Worm (Caenorhabditis elegans) whole organism, mixed stage, embryonic: ENCODE measurements around the gene T15H9.4.

Experiments used
- M03D4.4 ChIP-seq: sonication (generic microtip); optimal IDR thresholded peaks from 2 replicates; lab custom pipeline; 2017; ENCODE audit warnings: mild to moderate bottlenecking, missing genetic modification characterization, missing compliant biosample characterization
- bed-3 ChIP-seq: fragments of 200-800 bp; sonication (Bioruptor generic); optimal IDR thresholded peaks from 3 replicates; lab custom pipeline; 2018; ENCODE audit warnings: mild to moderate bottlenecking, missing genetic modification characterization, moderate library complexity, missing compliant biosample characterization
- blmp-1 ChIP-seq: fragments of 150-350 bp; optimal IDR thresholded peaks from 2 replicates; lab custom pipeline; 2014; ENCODE audit warnings: missing biosample characterization, missing genetic modification characterization
- ceh-39 ChIP-seq: fragments of 150-350 bp; optimal IDR thresholded peaks from 2 replicates; lab custom pipeline; 2014; ENCODE audit warnings: missing biosample characterization, missing genetic modification characterization
- ceh-83 ChIP-seq: fragments of 200-800 bp; sonication (Bioruptor generic); optimal IDR thresholded peaks from 2 replicates; lab custom pipeline; 2018; ENCODE audit warnings: mild to moderate bottlenecking, missing genetic modification characterization, missing compliant biosample characterization
- ces-1 ChIP-seq: fragments of 150-350 bp; optimal IDR thresholded peaks from 2 replicates; lab custom pipeline; 2014; ENCODE audit warnings: missing biosample characterization, missing genetic modification reagents, missing genetic modification characterization
- cnd-1 ChIP-seq: fragments of 200-800 bp; sonication (Bioruptor generic); optimal IDR thresholded peaks from 2 replicates; lab custom pipeline; 2018; ENCODE audit warnings: mild to moderate bottlenecking, missing genetic modification characterization, missing compliant biosample characterization
- drap-1 ChIP-seq: fragments of 200-800 bp; sonication (Bioruptor generic); optimal IDR thresholded peaks from 3 replicates; lab custom pipeline; 2018; ENCODE audit warnings: mild to moderate bottlenecking, missing genetic modification characterization, missing compliant biosample characterization
- elt-1 ChIP-seq: sonication (generic microtip); optimal IDR thresholded peaks from 2 replicates; lab custom pipeline; 2017; ENCODE audit warnings: missing genetic modification characterization, mild to moderate bottlenecking, missing compliant biosample characterization, antibody characterized with exemption, moderate library complexity, borderline replicate concordance; ENCODE audit not compliant: insufficient read depth
- elt-3 ChIP-seq: fragments of 150-350 bp; optimal IDR thresholded peaks from 2 replicates; lab custom pipeline; 2014; ENCODE audit warnings: missing biosample characterization, missing genetic modification characterization
- ham-2 ChIP-seq: fragments of 200-800 bp; sonication (Bioruptor generic); optimal IDR thresholded peaks from 2 replicates; lab custom pipeline; 2018; ENCODE audit warnings: mild to moderate bottlenecking, missing genetic modification characterization, missing compliant biosample characterization
- hlh-1 ChIP-seq: fragments of 150-350 bp; optimal IDR thresholded peaks from 2 replicates; lab custom pipeline; 2014; ENCODE audit warnings: missing biosample characterization, missing genetic modification reagents, missing genetic modification characterization
- lin-13 ChIP-seq: fragments of 150-350 bp; optimal IDR thresholded peaks from 2 replicates; lab custom pipeline; 2014; ENCODE audit warnings: missing biosample characterization, missing genetic modification characterization
- lin-32 ChIP-seq: fragments of 200-800 bp; sonication (Bioruptor generic); optimal IDR thresholded peaks from 2 replicates; lab custom pipeline; 2018; ENCODE audit warnings: mild to moderate bottlenecking, missing genetic modification characterization, missing compliant biosample characterization
- lsy-2 ChIP-seq: fragments of 150-350 bp; optimal IDR thresholded peaks from 2 replicates; lab custom pipeline; 2014; ENCODE audit warnings: missing biosample characterization, missing genetic modification characterization
- mab-5 ChIP-seq: fragments of 150-350 bp; optimal IDR thresholded peaks from 2 replicates; lab custom pipeline; 2014; ENCODE audit warnings: missing biosample characterization, missing genetic modification characterization
- mep-1 ChIP-seq: fragments of 150-350 bp; optimal IDR thresholded peaks from 2 replicates; lab custom pipeline; 2017; ENCODE audit warnings: missing biosample characterization, missing genetic modification reagents, missing genetic modification characterization, inconsistent platforms
- mls-2 ChIP-seq: sonication (generic microtip); optimal IDR thresholded peaks from 2 replicates; lab custom pipeline; 2016; ENCODE audit warnings: mild to moderate bottlenecking, missing genetic modification characterization, moderate library complexity, missing compliant biosample characterization
- nhr-12 ChIP-seq: fragments of 150-350 bp; optimal IDR thresholded peaks from 2 replicates; lab custom pipeline; 2014; ENCODE audit warnings: missing biosample characterization, missing genetic modification characterization
- nhr-2 ChIP-seq: fragments of 150-350 bp; optimal IDR thresholded peaks from 2 replicates; lab custom pipeline; 2014; ENCODE audit warnings: missing biosample characterization, missing genetic modification characterization
- nhr-237 ChIP-seq: fragments of 150-350 bp; optimal IDR thresholded peaks from 2 replicates; lab custom pipeline; 2014; ENCODE audit warnings: missing biosample characterization, missing genetic modification characterization
- nhr-28 ChIP-seq: fragments of 150-350 bp; optimal IDR thresholded peaks from 2 replicates; lab custom pipeline; 2014; ENCODE audit warnings: missing biosample characterization, missing genetic modification characterization
- nhr-76 ChIP-seq: sonication (generic microtip); optimal IDR thresholded peaks from 2 replicates; lab custom pipeline; 2017; ENCODE audit warnings: missing biosample characterization, missing genetic modification characterization
- pha-4 ChIP-seq: fragments of 150-350 bp; optimal IDR thresholded peaks from 2 replicates; lab custom pipeline; 2018; ENCODE audit warnings: missing biosample characterization, missing genetic modification reagents, missing genetic modification characterization
- sem-2 ChIP-seq: fragments of 200-800 bp; sonication (Bioruptor generic); optimal IDR thresholded peaks from 2 replicates; lab custom pipeline; 2018; ENCODE audit warnings: mild to moderate bottlenecking, missing genetic modification characterization, missing compliant biosample characterization
- snpc-4 ChIP-seq: fragments of 150-350 bp; optimal IDR thresholded peaks from 2 replicates; lab custom pipeline; 2014; ENCODE audit warnings: missing biosample characterization, missing genetic modification characterization
- sptf-1 ChIP-seq: sonication (generic microtip); optimal IDR thresholded peaks from 2 replicates; lab custom pipeline; 2017; ENCODE audit warnings: mild to moderate bottlenecking, missing genetic modification characterization, moderate library complexity, missing compliant biosample characterization
- tbx-8 ChIP-seq: fragments of 200-800 bp; sonication (Bioruptor generic); optimal IDR thresholded peaks from 2 replicates; lab custom pipeline; 2018; ENCODE audit warnings: mild to moderate bottlenecking, missing genetic modification characterization, moderate library complexity, missing compliant biosample characterization
- unc-120 ChIP-seq: sonication (generic microtip); optimal IDR thresholded peaks from 2 replicates; lab custom pipeline; 2017; ENCODE audit warnings: missing genetic modification characterization, missing compliant biosample characterization; ENCODE audit not compliant: poor library complexity, severe bottlenecking
- unc-39 ChIP-seq: fragments of 150-350 bp; optimal IDR thresholded peaks from 2 replicates; lab custom pipeline; 2014; ENCODE audit warnings: missing biosample characterization, missing genetic modification characterization
- unc-62 ChIP-seq: fragments of 150-350 bp; optimal IDR thresholded peaks from 2 replicates; lab custom pipeline; 2014; ENCODE audit warnings: missing biosample characterization, missing genetic modification reagents, missing genetic modification characterization
- zip-8 ChIP-seq: fragments of 150-350 bp; optimal IDR thresholded peaks from 2 replicates; lab custom pipeline; 2014; ENCODE audit warnings: missing biosample characterization, missing genetic modification characterization

Gene T15H9.4

DNA sequence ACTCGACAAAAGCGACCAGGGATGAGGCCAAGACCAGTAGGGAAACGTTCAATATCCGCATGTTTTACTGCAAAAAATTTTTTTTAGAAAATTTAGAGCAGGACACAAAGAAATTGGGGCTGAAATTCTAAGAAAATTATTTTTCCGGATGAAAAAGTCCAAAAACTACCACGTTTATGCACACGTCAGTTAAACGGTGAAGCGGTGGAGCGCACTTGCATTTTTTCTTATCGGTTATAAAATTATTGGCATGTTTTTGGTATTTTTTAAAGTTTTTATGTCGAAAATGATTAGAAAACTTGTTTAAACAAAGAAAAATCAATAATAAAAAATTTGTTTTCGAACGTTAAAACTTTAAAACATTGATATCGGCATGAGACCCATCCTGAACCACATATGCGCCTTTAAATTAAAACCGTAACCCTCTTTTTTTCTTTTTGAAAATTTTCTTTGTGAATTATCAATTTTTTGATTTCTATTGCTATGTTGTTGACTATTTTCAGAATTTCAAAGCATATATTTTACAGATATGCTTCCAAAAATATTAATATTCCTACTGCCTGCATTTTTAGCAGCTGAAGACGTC is 12.5 kb downstream of the T15H9.4 start, which contains the start of the genes dnj-20 and ZK1307.8:
Gene dnj-20, minus strand, starts transcription at position 67 of the 586 bp plus-strand sequence.
Gene ZK1307.8, plus strand, starts transcription at position 504 of the 586 bp plus-strand sequence.
- no peak for TF ChIP-seq sptf-1 (tag; lab: Kevin White, UChicago)
- TF ChIP-seq tbx-8 (GFP tag; lab: Kevin White, UChicago) = no peak
- peak; percentile 8 for TF ChIP-seq mep-1 (tag; lab: Kevin White, UChicago)
- TF ChIP-seq ces-1 (GFP tag; lab: Kevin White, UChicago) = peak; percentile 10
- no peak for TF ChIP-seq pha-4 (tag; lab: Kevin White, UChicago)
- TF ChIP-seq M03D4.4 (tag; lab: Kevin White, UChicago) = no peak

ce11 chrII:9625930-9626329 is 14.3 kb downstream of the T15H9.4 start:
- TF ChIP-seq ceh-39 (tag; lab: Kevin White, UChicago) (no peak), lin-32 (GFP tag; lab: Kevin White, UChicago) (no peak), ham-2 (GFP tag; lab: Kevin White, UChicago) (no peak), bed-3 (GFP tag; lab: Kevin White, UChicago) (no peak)

ce11 chrII:9636300-9636699 is 24.6 kb downstream of the T15H9.4 start, which contains the start of gene ZK1307.7:
ZK1307.7 (plus strand) TSS chrII:9636600.
- TF ChIP-seq nhr-76 (tag; lab: Kevin White, UChicago) (no peak), ham-2 (GFP tag; lab: Kevin White, UChicago) (no peak), hlh-1 (tag; lab: Kevin White, UChicago) (no peak), nhr-12 (tag; lab: Kevin White, UChicago) (no peak), drap-1 (GFP tag; lab: Kevin White, UChicago) (no peak), nhr-28 (tag; lab: Kevin White, UChicago) (no peak), unc-62 (GFP tag; lab: Kevin White, UChicago) (no peak), lin-32 (GFP tag; lab: Kevin White, UChicago) (no peak), pha-4 (tag; lab: Kevin White, UChicago) (no peak), mls-2 (tag; lab: Kevin White, UChicago) (no peak), snpc-4 (no peak), M03D4.4 (tag; lab: Kevin White, UChicago) (no peak), lin-13 (tag; lab: Kevin White, UChicago) (no peak), tbx-8 (GFP tag; lab: Kevin White, UChicago) (no peak), ceh-83 (GFP tag; lab: Kevin White, UChicago) (no peak), ces-1 (GFP tag; lab: Kevin White, UChicago) (no peak), unc-39 (tag; lab: Kevin White, UChicago) (no peak), lsy-2 (tag; lab: Kevin White, UChicago) (no peak), nhr-2 (tag; lab: Kevin White, UChicago) (no peak), elt-3 (tag; lab: Kevin White, UChicago) (no peak)

- no peak for TF ChIP-seq tbx-8 (GFP tag; lab: Kevin White, UChicago)
- peak; percentile 94 for TF ChIP-seq nhr-2 (tag; lab: Kevin White, UChicago)
Observed at ce11 chrII:9644438-9644837, 32.8 kb downstream of the T15H9.4 start, which contains the start of gene fzr-1. fzr-1 (minus strand) TSS chrII:9644466.

ce11 chrII:9644940-9645634 is 33.4 kb downstream of the T15H9.4 start:
- TF ChIP-seq unc-62 (GFP tag; lab: Kevin White, UChicago) (peak; percentile 87), ham-2 (GFP tag; lab: Kevin White, UChicago) (peak; percentile 87), lin-13 (tag; lab: Kevin White, UChicago) (no peak), elt-1 (tag; lab: Kevin White, UChicago) (peak; percentile 95), nhr-2 (tag; lab: Kevin White, UChicago) (no peak), sptf-1 (tag; lab: Kevin White, UChicago) (no peak)
- TF ChIP-seq, all 35 proteins: peak for 3

DNA sequence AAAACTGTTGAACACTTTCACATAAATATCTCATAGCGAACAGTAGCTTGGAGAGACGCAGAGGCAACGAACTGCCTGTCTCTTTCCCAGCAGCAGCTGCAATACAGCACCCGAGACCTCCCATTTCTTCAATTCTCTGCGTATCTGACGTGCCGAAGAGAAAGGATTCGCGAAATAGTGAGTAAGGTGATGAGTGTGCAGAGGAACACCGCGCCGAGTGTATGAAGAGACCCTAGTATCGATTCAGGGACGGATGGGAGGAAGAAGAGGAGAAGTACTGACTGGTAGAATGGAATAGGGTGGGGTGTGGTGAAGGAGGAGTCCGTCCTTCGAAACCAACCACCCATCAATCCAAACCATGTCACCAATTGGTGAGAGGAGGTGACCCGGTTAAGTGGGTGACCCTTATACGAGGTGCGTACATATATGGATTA is 34.5 kb downstream of the T15H9.4 start:
- TF ChIP-seq mls-2 (tag; lab: Kevin White, UChicago) (peak; percentile 76), nhr-28 (tag; lab: Kevin White, UChicago) (no peak), cnd-1 (tag; lab: Kevin White, UChicago) (peak; percentile 40), nhr-12 (tag; lab: Kevin White, UChicago) (no peak), ceh-39 (tag; lab: Kevin White, UChicago) (peak; percentile 75), ceh-83 (GFP tag; lab: Kevin White, UChicago) (no peak), ham-2 (GFP tag; lab: Kevin White, UChicago) (peak; percentile 90), nhr-2 (tag; lab: Kevin White, UChicago) (peak; percentile 87), sptf-1 (tag; lab: Kevin White, UChicago) (peak; percentile 68), pha-4 (tag; lab: Kevin White, UChicago) (peak; percentile 41), elt-3 (tag; lab: Kevin White, UChicago) (no peak), mep-1 (tag; lab: Kevin White, UChicago) (peak; percentile 91), tbx-8 (GFP tag; lab: Kevin White, UChicago) (peak; percentile 2), zip-8 (tag; lab: Kevin White, UChicago) (no peak), nhr-237 (tag; lab: Kevin White, UChicago) (peak; percentile 14), lin-13 (tag; lab: Kevin White, UChicago) (peak; percentile 61), drap-1 (GFP tag; lab: Kevin White, UChicago) (peak; percentile 47), sem-2 (GFP tag; lab: Kevin White, UChicago) (no peak), lsy-2 (tag; lab: Kevin White, UChicago) (no peak), unc-39 (tag; lab: Kevin White, UChicago) (no peak), unc-120 (tag; lab: Kevin White, UChicago) (peak; percentile 22), lin-32 (GFP tag; lab: Kevin White, UChicago) (peak; percentile 46), nhr-76 (tag; lab: Kevin White, UChicago) (no peak), blmp-1 (tag; lab: Kevin White, UChicago) (peak; percentile 68), snpc-4 (no peak), mab-5 (tag; lab: Kevin White, UChicago) (no peak)
